Fruit fly (Drosophila melanogaster): Measurements from ENCODE around the gene Drs.

- TF ChIP-seq CG8478 (optimal IDR thresholded peaks at IDR 0.05) (peak; percentile 44), CTCF (optimal IDR thresholded peaks at IDR 0.05) (no peak)
Measured at dm6 chr3L:3418207-3419086, 49.1 kb downstream of the Drs start.

All from S2 (cell line).